Fruit fly (Drosophila melanogaster) whole organism, embryonic: ENCODE results near the gene Dlip1.

ENCODE experiments used
- Awh ChIP-seq: fragments of 200-800 bp; sonication (Bioruptor generic); IDR thresholded peaks from 2 replicates; pipeline ENCODE4, ENCODE4 v1.3.6; 2022; ENCODE audit warnings: missing biosample characterization, missing genetic modification characterization
- B-H2 ChIP-seq: fragments of 200-800 bp; sonication (Bioruptor generic); optimal IDR thresholded peaks from 2 replicates; lab custom pipeline; 2018; ENCODE audit warnings: missing biosample characterization, mild to moderate bottlenecking, missing genetic modification characterization
- Bgb ChIP-seq: fragments of 200-800 bp; sonication (Bioruptor generic); IDR thresholded peaks from 2 replicates; pipeline ENCODE4 v1.3.6; 2022; ENCODE audit warnings: missing biosample characterization, missing genetic modification characterization; ENCODE audit not compliant: partially characterized antibody
- CG10979 ChIP-seq: fragments of 200-800 bp; sonication (Bioruptor generic); optimal IDR thresholded peaks from 2 replicates; lab custom pipeline; 2018; ENCODE audit warnings: missing biosample characterization, mild to moderate bottlenecking, missing genetic modification characterization, moderate library complexity
- CG11247 ChIP-seq: fragments of 200-800 bp; sonication (Bioruptor generic); IDR thresholded peaks from 2 replicates; pipeline ENCODE4 v1.3.6; 2022; ENCODE audit warnings: missing biosample characterization, missing genetic modification characterization
- CG11456 ChIP-seq: fragments of 200-800 bp; sonication (Bioruptor generic); IDR thresholded peaks from 3 replicates; pipeline ENCODE4 v1.3.6; 2022; ENCODE audit warnings: missing biosample characterization, missing genetic modification characterization
- CG12104 ChIP-seq: fragments of 200-800 bp; sonication (Bioruptor generic); optimal IDR thresholded peaks from 3 replicates; lab custom pipeline; 2016; ENCODE audit warnings: missing biosample characterization, missing genetic modification characterization
- CG12219 ChIP-seq: fragments of 200-800 bp; sonication (Bioruptor generic); optimal IDR thresholded peaks from 3 replicates; lab custom pipeline; 2018; ENCODE audit warnings: missing biosample characterization, mild to moderate bottlenecking, missing genetic modification characterization
- CG13894 ChIP-seq: fragments of 200-800 bp; sonication (Bioruptor generic); optimal IDR thresholded peaks from 3 replicates; lab custom pipeline; 2018; ENCODE audit warnings: missing biosample characterization, mild to moderate bottlenecking, missing genetic modification characterization, moderate library complexity
- CG1602 ChIP-seq: fragments of 200-800 bp; sonication (Bioruptor generic); optimal IDR thresholded peaks from 3 replicates; lab custom pipeline; 2016; ENCODE audit warnings: missing biosample characterization, missing genetic modification characterization
- CG1647 ChIP-seq: fragments of 200-800 bp; sonication (Bioruptor generic); optimal IDR thresholded peaks from 3 replicates; lab custom pipeline; 2016; ENCODE audit warnings: missing biosample characterization, missing genetic modification characterization
- CG18619 ChIP-seq: fragments of 200-800 bp; sonication (Bioruptor generic); optimal IDR thresholded peaks from 3 replicates; lab custom pipeline; 2017; ENCODE audit warnings: missing biosample characterization, mild to moderate bottlenecking, missing genetic modification characterization
- CG2120 ChIP-seq: fragments of 200-800 bp; sonication (Bioruptor generic); optimal IDR thresholded peaks from 3 replicates; lab custom pipeline; 2016; ENCODE audit warnings: missing biosample characterization, missing genetic modification characterization
- CG30020 ChIP-seq: fragments of 200-800 bp; optimal IDR thresholded peaks from 2 replicates; lab custom pipeline; 2019; ENCODE audit warnings: missing biosample characterization, mild to moderate bottlenecking, missing genetic modification characterization, moderate library complexity
- CG3065 ChIP-seq: fragments of 200-800 bp; sonication (Bioruptor generic); optimal IDR thresholded peaks from 2 replicates; lab custom pipeline; 2016; ENCODE audit warnings: missing biosample characterization, missing genetic modification characterization
- CG34224 ChIP-seq: fragments of 200-800 bp; sonication (Bioruptor generic); IDR thresholded peaks from 3 replicates; pipeline ENCODE4 v1.3.6; 2022; ENCODE audit warnings: missing biosample characterization, missing genetic modification characterization; ENCODE audit not compliant: partially characterized antibody
- CG3847 ChIP-seq: fragments of 200-800 bp; sonication (Bioruptor generic); IDR thresholded peaks from 2 replicates; pipeline ENCODE4 v1.3.6; 2022; ENCODE audit warnings: missing biosample characterization, missing genetic modification characterization
- CG4328 ChIP-seq: fragments of 200-800 bp; sonication (Bioruptor generic); optimal IDR thresholded peaks from 3 replicates; lab custom pipeline; 2017; ENCODE audit warnings: missing biosample characterization, missing genetic modification reagents, missing genetic modification characterization
- CG43689 ChIP-seq: fragments of 200-800 bp; sonication (Bioruptor generic); IDR thresholded peaks from 2 replicates; pipeline ENCODE4 v1.3.6; 2022; ENCODE audit warnings: missing biosample characterization, missing genetic modification characterization
- CG6272 ChIP-seq: fragments of 200-800 bp; sonication (Bioruptor generic); IDR thresholded peaks from 2 replicates; pipeline ENCODE4 v1.3.6; 2022; ENCODE audit warnings: missing biosample characterization, missing genetic modification characterization
- CG7745 ChIP-seq: fragments of 200-800 bp; sonication (Bioruptor generic); optimal IDR thresholded peaks from 2 replicates; lab custom pipeline; 2018; ENCODE audit warnings: missing biosample characterization, mild to moderate bottlenecking, missing genetic modification characterization, moderate library complexity
- CG8478 ChIP-seq: fragments of >200 bp; optimal IDR thresholded peaks from 2 replicates; lab custom pipeline; 2018
- CG8924 ChIP-seq: fragments of 200-800 bp; optimal IDR thresholded peaks from 3 replicates; lab custom pipeline; 2019; ENCODE audit warnings: missing biosample characterization, mild to moderate bottlenecking, missing genetic modification characterization, moderate library complexity
- CG9215 ChIP-seq: fragments of 200-800 bp; sonication (Bioruptor generic); IDR thresholded peaks from 2 replicates; pipeline ENCODE4 v1.3.6; 2022; ENCODE audit warnings: missing biosample characterization, missing genetic modification characterization
- Dad ChIP-seq: fragments of 200-800 bp; sonication (Bioruptor generic); optimal IDR thresholded peaks from 3 replicates; lab custom pipeline; 2016; ENCODE audit warnings: missing biosample characterization, missing genetic modification characterization
- Doc2 ChIP-seq: fragments of 200-800 bp; sonication (Bioruptor generic); IDR thresholded peaks from 2 replicates; pipeline ENCODE4 v1.3.6; 2022; ENCODE audit warnings: missing biosample characterization, missing genetic modification characterization
- Hand ChIP-seq: fragments of 200-800 bp; sonication (Bioruptor generic); optimal IDR thresholded peaks from 2 replicates; lab custom pipeline; 2017; ENCODE audit warnings: mild to moderate bottlenecking, missing biosample characterization, missing genetic modification reagents, missing genetic modification characterization
- NC2α ChIP-seq: fragments of 200-800 bp; sonication (Bioruptor generic); optimal IDR thresholded peaks from 2 replicates; lab custom pipeline; 2016; ENCODE audit warnings: missing biosample characterization, missing genetic modification characterization
- Ravus ChIP-seq: fragments of 200-800 bp; sonication (Bioruptor generic); IDR thresholded peaks from 2 replicates; pipeline ENCODE4 v1.3.6; 2022; ENCODE audit warnings: missing biosample characterization, missing genetic modification characterization
- Scr ChIP-seq: fragments of 200-800 bp; sonication (Bioruptor generic); IDR thresholded peaks from 2 replicates; pipeline ENCODE4 v1.3.6; 2022; ENCODE audit warnings: missing biosample characterization, missing genetic modification characterization; ENCODE audit not compliant: partially characterized antibody
- Sox102F ChIP-seq: fragments of 200-800 bp; sonication (Bioruptor generic); optimal IDR thresholded peaks from 2 replicates; lab custom pipeline; 2018; ENCODE audit warnings: missing biosample characterization, mild to moderate bottlenecking, missing genetic modification characterization, moderate library complexity
- Spps ChIP-seq: fragments of 200-800 bp; sonication (Bioruptor generic); optimal IDR thresholded peaks from 2 replicates; lab custom pipeline; 2018; ENCODE audit warnings: missing biosample characterization, mild to moderate bottlenecking, missing genetic modification characterization
- Ssrp ChIP-seq: fragments of 200-800 bp; sonication (Bioruptor generic); optimal IDR thresholded peaks from 2 replicates; lab custom pipeline; 2018; ENCODE audit warnings: missing biosample characterization, mild to moderate bottlenecking, missing genetic modification characterization, moderate library complexity
- bcd ChIP-seq: fragments of 200-800 bp; sonication (Bioruptor generic); optimal IDR thresholded peaks from 2 replicates; lab custom pipeline; 2017; ENCODE audit warnings: missing biosample characterization, mild to moderate bottlenecking, missing genetic modification characterization
- br ChIP-seq: fragments of >200 bp; optimal IDR thresholded peaks from 2 replicates; lab custom pipeline; 2017
- chn ChIP-seq: fragments of 200-800 bp; sonication (Bioruptor generic); optimal IDR thresholded peaks from 2 replicates; lab custom pipeline; 2016; ENCODE audit warnings: missing biosample characterization, missing genetic modification characterization
- disco-r ChIP-seq: fragments of 200-800 bp; sonication (Bioruptor generic); optimal IDR thresholded peaks from 2 replicates; lab custom pipeline; 2016; ENCODE audit warnings: missing biosample characterization, missing genetic modification characterization
- emc ChIP-seq: fragments of 200-800 bp; sonication (Bioruptor generic); optimal IDR thresholded peaks from 2 replicates; lab custom pipeline; 2016; ENCODE audit warnings: missing biosample characterization, missing genetic modification characterization
- gsb ChIP-seq: fragments of 200-800 bp; sonication (Bioruptor generic); IDR thresholded peaks from 2 replicates; pipeline ENCODE4 v1.3.6; 2022; ENCODE audit warnings: missing biosample characterization, missing genetic modification characterization
- klu ChIP-seq: fragments of 200-800 bp; sonication (Bioruptor generic); IDR thresholded peaks from 2 replicates; pipeline ENCODE4 v1.3.6; 2022; ENCODE audit warnings: missing biosample characterization, missing genetic modification characterization
- lab ChIP-seq: fragments of 200-800 bp; sonication (Bioruptor generic); optimal IDR thresholded peaks from 3 replicates; lab custom pipeline; 2017; ENCODE audit warnings: missing biosample characterization, missing genetic modification characterization, mild to moderate bottlenecking, moderate library complexity, missing genetic modification reagents
- nerfin-2 ChIP-seq: fragments of 200-800 bp; sonication (Bioruptor generic); IDR thresholded peaks from 2 replicates; pipeline ENCODE4 v1.3.6; 2022; ENCODE audit warnings: missing biosample characterization, missing genetic modification characterization; ENCODE audit not compliant: partially characterized antibody
- org-1 ChIP-seq: fragments of 200-800 bp; sonication (Bioruptor generic); optimal IDR thresholded peaks from 2 replicates; lab custom pipeline; 2017; ENCODE audit warnings: missing biosample characterization, missing genetic modification characterization
- pan ChIP-seq, 4 experiments: fragments of >200 bp in 3 of 4; fragments of 200-800 bp in 1 of 4; sonication (Bioruptor generic) in 1 of 4; optimal IDR thresholded peaks in 3 of 4; IDR thresholded peaks in 1 of 4; 2 replicates each; pipeline versions ENCODE4 v1.3.6 to Lab custom; 2017 to 2022; ENCODE audit warnings: missing biosample characterization in 2 of 4, missing genetic modification characterization in 2 of 4, mixed read lengths in 1 of 4
- pzg ChIP-seq: fragments of 200-800 bp; sonication (Bioruptor generic); optimal IDR thresholded peaks from 3 replicates; lab custom pipeline; 2018; ENCODE audit warnings: missing biosample characterization, mild to moderate bottlenecking, missing genetic modification characterization, moderate library complexity
- repo ChIP-seq: fragments of 200-800 bp; sonication (Bioruptor generic); optimal IDR thresholded peaks from 2 replicates; lab custom pipeline; 2016; ENCODE audit warnings: missing biosample characterization, missing genetic modification characterization
- row ChIP-seq: fragments of 200-800 bp; sonication (Bioruptor generic); IDR thresholded peaks from 3 replicates; pipeline ENCODE4 v1.3.6; 2022; ENCODE audit warnings: missing biosample characterization, missing genetic modification characterization
- run ChIP-seq: fragments of 200-800 bp; sonication (Bioruptor generic); optimal IDR thresholded peaks from 3 replicates; lab custom pipeline; 2018; ENCODE audit warnings: missing biosample characterization, mild to moderate bottlenecking, missing genetic modification characterization
- salm ChIP-seq: fragments of 200-800 bp; sonication (Bioruptor generic); optimal IDR thresholded peaks from 2 replicates; lab custom pipeline; 2018; ENCODE audit warnings: missing biosample characterization, mild to moderate bottlenecking, missing genetic modification characterization
- tap ChIP-seq: fragments of 200-800 bp; optimal IDR thresholded peaks from 3 replicates; lab custom pipeline; 2019; ENCODE audit warnings: missing biosample characterization, mild to moderate bottlenecking, missing genetic modification characterization, moderate library complexity
- tup ChIP-seq: fragments of 200-800 bp; sonication (Bioruptor generic); optimal IDR thresholded peaks from 2 replicates; lab custom pipeline; 2016; ENCODE audit warnings: missing biosample characterization, mild to moderate bottlenecking, missing genetic modification characterization, moderate library complexity

The Dlip1 gene

DNA sequence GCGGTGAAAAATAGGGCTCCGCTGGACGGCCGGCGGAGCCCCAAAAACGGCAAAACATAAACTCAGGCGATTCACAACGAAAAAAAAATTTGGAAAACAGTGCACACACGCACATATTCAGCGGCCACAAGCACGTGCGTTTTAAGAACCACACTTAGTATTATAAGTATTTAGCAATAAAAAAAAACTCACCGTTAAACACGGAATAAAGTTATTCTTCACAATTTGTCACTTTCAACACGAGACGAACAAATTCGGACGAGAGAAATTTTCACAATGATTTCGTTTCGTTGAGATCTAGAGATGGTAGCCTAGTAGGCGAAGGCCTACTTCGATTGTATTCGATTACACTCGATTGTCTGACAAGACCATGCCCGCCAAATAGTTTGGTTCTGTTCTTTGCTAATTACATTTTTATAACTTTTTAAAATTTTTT lies 2.0 kb upstream of the Dlip1 start, which contains the start of gene His3.3B (continued):
- TF ChIP-seq B-H2 (GFP tag; lab: Kevin White, UChicago) (no peak), Scr (peak; percentile 41), CG43689 (GFP tag; lab: Robert Waterston, UW) (no peak), Doc2 (GFP tag; lab: Robert Waterston, UW) (no peak), bcd (GFP tag; lab: Kevin White, UChicago) (no peak), CG9215 (GFP tag; lab: Robert Waterston, UW) (no peak), klu (GFP tag; lab: Robert Waterston, UW) (no peak), CG11247 (GFP tag; lab: Robert Waterston, UW) (no peak), CG30020 (tag; lab: Kevin White, UChicago) (peak; percentile 20), CG4328 (no peak), CG18619 (GFP tag; lab: Kevin White, UChicago) (no peak), nerfin-2 (no peak), Hand (GFP tag; lab: Kevin White, UChicago) (peak; percentile 23), emc (GFP tag; lab: Kevin White, UChicago) (no peak), lab (GFP tag; lab: Kevin White, UChicago) (peak; percentile 49), br (lab: Kevin White, UChicago) (no peak), CG1602 (GFP tag; lab: Kevin White, UChicago) (no peak), pzg (GFP tag; lab: Kevin White, UChicago) (peak; percentile 74), gsb (GFP tag; lab: Robert Waterston, UW) (no peak), salm (tag; lab: Kevin White, UChicago) (no peak), chn (GFP tag; lab: Kevin White, UChicago) (no peak), pan (optimal IDR thresholded peaks at IDR 0.05; lab: Kevin White, UChicago) (no peak), pan (GFP tag; optimal IDR thresholded peaks at IDR 0.05 in 1 of 2, IDR thresholded peaks at IDR 0.05 in 1 of 2) (no peak), Sox102F (no peak), CG8478 (no peak), disco-r (GFP tag; lab: Kevin White, UChicago) (no peak), CG2120 (GFP tag; lab: Kevin White, UChicago) (no peak), NC2α (GFP tag; lab: Kevin White, UChicago) (no peak), repo (GFP tag; lab: Kevin White, UChicago) (no peak), Awh (GFP tag; lab: Robert Waterston, UW) (no peak), CG8924 (no peak), Spps (no peak), CG12219 (no peak), CG34224 (GFP tag; lab: Robert Waterston, UW) (0 out of 3 replicates have a peak, but pooled peaks have one; percentile 10), CG10979 (tag; lab: Kevin White, UChicago) (no peak), Ravus (GFP tag; lab: Robert Waterston, UW) (no peak), CG11456 (GFP tag; lab: Robert Waterston, UW) (no peak), Ssrp (tag; lab: Kevin White, UChicago) (no peak), CG3065 (GFP tag; lab: Kevin White, UChicago) (peak; percentile 82), CG13894 (tag; lab: Kevin White, UChicago) (peak; percentile 38), run (tag; lab: Kevin White, UChicago) (peak; percentile 28), org-1 (GFP tag; lab: Kevin White, UChicago) (no peak), CG7745 (no peak), row (GFP tag; lab: Robert Waterston, UW) (no peak), CG1647 (GFP tag; lab: Kevin White, UChicago) (no peak), CG3847 (GFP tag; lab: Robert Waterston, UW) (0 out of 2 replicates have a peak, but pooled peaks have one; percentile 14), CG6272 (GFP tag; lab: Robert Waterston, UW) (no peak), tap (tag; lab: Kevin White, UChicago) (peak; percentile 2), CG12104 (no peak), Dad (GFP tag; lab: Kevin White, UChicago) (peak; percentile 1), tup (no peak), Bgb (GFP tag; lab: Robert Waterston, UW) (peak; percentile 48; the same call in 1 of the 2 replicates)
